Worm (Caenorhabditis elegans): ENCODE measurements around the gene W08F4.13.
"Not testable (repeated sequence)": the region's sequence is repeated elsewhere in the genome, so short reads cannot be mapped to it uniquely, and the experiment has no call there.

W08F4.13 gene

ce11 chrII:593221-593620, 8.6 kb downstream of the W08F4.13 start, which contains the start of gene W08F4.1:
TSS of gene W08F4.1 (plus strand) at chrII:593521.
- TF ChIP-seq xnd-1 (tag; optimal IDR thresholded peaks at IDR 0.05); efl-1 (GFP tag; optimal IDR thresholded peaks at IDR 0.05); F23B12.7 (tag; optimal IDR thresholded peaks at IDR 0.05; ENCODE audit: insufficient read depth): not testable (repeated sequence)

ce11 chrII:596702-597101, 12.1 kb downstream of the W08F4.13 start:
- TF ChIP-seq madf-6 (GFP tag; IDR thresholded peaks at IDR 0.05): no peak
- no peak for TF ChIP-seq ceh-58 (GFP tag; IDR thresholded peaks at IDR 0.05)

- TF ChIP-seq hmg-1.2 (GFP tag; IDR thresholded peaks at IDR 0.05) (peak; percentile 60; the same call in 1 of the 2 replicates), Y53F4B.3 (GFP tag; IDR thresholded peaks at IDR 0.05) (no peak)
Measured at ce11 chrII:601305-601704, 16.7 kb downstream of the W08F4.13 start.

- TF ChIP-seq T26A5.8 (tag; optimal IDR thresholded peaks at IDR 0.05) (no peak), attf-6 (GFP tag; IDR thresholded peaks at IDR 0.05) (no peak), ceh-58 (GFP tag; IDR thresholded peaks at IDR 0.05) (no peak), lin-40 (tag; optimal IDR thresholded peaks at IDR 0.05) (no peak), aptf-2 (GFP tag; conservative IDR thresholded peaks at IDR 0.05) (no peak), aptf-3 (GFP tag; IDR thresholded peaks at IDR 0.05) (no peak), egrh-3 (GFP tag; IDR thresholded peaks at IDR 0.05) (no peak), rec-8 (tag; optimal IDR thresholded peaks at IDR 0.05) (no peak), ama-1 (optimal IDR thresholded peaks at IDR 0.05) (no peak), ama-1 (GFP tag; optimal IDR thresholded peaks at IDR 0.05) (no peak), sptf-2 (GFP tag; optimal IDR thresholded peaks at IDR 0.05) (no peak), chd-7 (tag; optimal IDR thresholded peaks at IDR 0.05) (no peak), xnd-1 (tag; optimal IDR thresholded peaks at IDR 0.05) (no peak)
Measured at ce11 chrII:602020-602419, 17.4 kb downstream of the W08F4.13 start, which contains the start of gene nhl-3. TSS of gene nhl-3 (minus strand) at chrII:602120.

ce11 chrII:602969-603368, 18.4 kb downstream of the W08F4.13 start:
- peak; percentile 61; the same call in 1 of the 2 replicates for TF ChIP-seq hmg-1.2 (GFP tag; IDR thresholded peaks at IDR 0.05)
- TF ChIP-seq attf-5 (GFP tag; optimal IDR thresholded peaks at IDR 0.05): peak; percentile 40
- TF ChIP-seq lin-35 (GFP tag; optimal IDR thresholded peaks at IDR 0.05): peak in 1 of 3 experiments; percentile 8
- TF ChIP-seq lin-40 (tag; optimal IDR thresholded peaks at IDR 0.05): peak; percentile 7
- TF ChIP-seq snpc-4 (GFP tag; optimal IDR thresholded peaks at IDR 0.05): no peak
- peak in 1 of 4 experiments; percentile 23 for TF ChIP-seq snpc-4 (tag; optimal IDR thresholded peaks at IDR 0.05)
- no peak for TF ChIP-seq hlh-26 (GFP tag; conservative IDR thresholded peaks at IDR 0.05)

- TF ChIP-seq rec-8 (tag; optimal IDR thresholded peaks at IDR 0.05) (no peak), ztf-28 (GFP tag; IDR thresholded peaks at IDR 0.05) (no peak), ceh-27 (GFP tag; optimal IDR thresholded peaks at IDR 0.05) (no peak), repo-1 (tag; optimal IDR thresholded peaks at IDR 0.05) (no peak), dpl-1 (GFP tag; optimal IDR thresholded peaks at IDR 0.05) (no peak), F57A8.1 (GFP tag; optimal IDR thresholded peaks at IDR 0.05) (no peak), atf-7 (tag; optimal IDR thresholded peaks at IDR 0.05) (no peak), B0035.1 (tag; optimal IDR thresholded peaks at IDR 0.05) (no peak), rpc-1 (optimal IDR thresholded peaks at IDR 0.05) (no peak), rpc-1 (tag; optimal IDR thresholded peaks at IDR 0.05) (no peak), unc-130 (GFP tag; optimal IDR thresholded peaks at IDR 0.05) (no peak), F57C9.4 (tag; optimal IDR thresholded peaks at IDR 0.05) (no peak), F55B11.4 (tag; optimal IDR thresholded peaks at IDR 0.05; ENCODE audit: borderline replicate concordance, insufficient read depth) (no peak)
Measured at ce11 chrII:605267-605666, 20.7 kb downstream of the W08F4.13 start, which contains the start of gene W04H10.2. TSS of gene W04H10.2 (plus strand) at chrII:605567.
